Fruit fly (Drosophila melanogaster): ENCODE results near the gene Pkc98E.
A peak's percentile ranks its signal among the peaks of the same experiment; 100 is the strongest.

Pkc98E gene

DNA sequence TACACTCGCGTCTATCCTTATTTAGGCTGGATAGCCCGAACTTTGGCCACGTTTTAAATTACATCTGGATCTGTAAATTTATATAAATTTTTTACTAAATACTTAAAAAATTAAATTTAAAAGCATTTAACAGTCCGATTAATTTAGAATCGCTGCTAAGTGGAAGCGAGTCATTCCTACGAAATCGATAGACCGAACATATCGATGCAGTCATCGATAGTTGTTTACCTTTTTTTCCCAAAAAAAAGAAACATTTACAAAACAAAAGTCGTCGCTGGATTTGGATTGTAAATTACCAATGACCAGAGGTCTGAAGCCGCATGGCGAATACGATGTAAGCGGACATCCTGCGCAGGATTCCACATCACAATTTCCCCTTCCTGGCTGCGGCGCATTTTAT, 16.8 kb downstream of the Pkc98E start, which contains the start of gene Sirt7 (continued):
- peak; percentile 35 for TF ChIP-seq Dp (GFP tag; optimal IDR thresholded peaks at IDR 0.05)
- peak; percentile 40 for TF ChIP-seq YL-1 (GFP tag; optimal IDR thresholded peaks at IDR 0.05)
- no peak for TF ChIP-seq CG31388 (GFP tag; optimal IDR thresholded peaks at IDR 0.05)
- TF ChIP-seq CG2116 (GFP tag; optimal IDR thresholded peaks at IDR 0.05), result peak; percentile 81
- TF ChIP-seq CG14860 (GFP tag; IDR thresholded peaks at IDR 0.05; ENCODE audit: partially characterized antibody), result peak; percentile 94
- TF ChIP-seq vnd (GFP tag; IDR thresholded peaks at IDR 0.05; ENCODE audit: partially characterized antibody), result peak; percentile 91
- TF ChIP-seq HLH4C (GFP tag; IDR thresholded peaks at IDR 0.05; ENCODE audit: partially characterized antibody), result peak; percentile 93
- TF ChIP-seq jigr1 (GFP tag; IDR thresholded peaks at IDR 0.05), result peak; percentile 87; the same call in 1 of the 3 replicates
- peak; percentile 89; the same call in 2 of the 3 replicates for TF ChIP-seq CG7963 (GFP tag; IDR thresholded peaks at IDR 0.05; ENCODE audit: partially characterized antibody)
- peak; percentile 96 for TF ChIP-seq Dll (GFP tag; IDR thresholded peaks at IDR 0.05; ENCODE audit: partially characterized antibody)
- no peak for TF ChIP-seq CG6765 (GFP tag; optimal IDR thresholded peaks at IDR 0.05)
- TF ChIP-seq mld (GFP tag; IDR thresholded peaks at IDR 0.05; ENCODE audit: partially characterized antibody), result peak; percentile 93
- TF ChIP-seq phol (tag; optimal IDR thresholded peaks at IDR 0.05), result peak; percentile 13
- peak; percentile 86 for TF ChIP-seq hb (GFP tag; IDR thresholded peaks at IDR 0.05; ENCODE audit: partially characterized antibody)
- TF ChIP-seq bbx (GFP tag; IDR thresholded peaks at IDR 0.05; ENCODE audit: partially characterized antibody), result peak; percentile 94
- TF ChIP-seq Doc3 (GFP tag; IDR thresholded peaks at IDR 0.05; ENCODE audit: partially characterized antibody), result peak; percentile 95
- TF ChIP-seq sima (GFP tag; optimal IDR thresholded peaks at IDR 0.05), result no peak
- TF ChIP-seq CG10267 (tag; optimal IDR thresholded peaks at IDR 0.05), result peak; percentile 53

DNA sequence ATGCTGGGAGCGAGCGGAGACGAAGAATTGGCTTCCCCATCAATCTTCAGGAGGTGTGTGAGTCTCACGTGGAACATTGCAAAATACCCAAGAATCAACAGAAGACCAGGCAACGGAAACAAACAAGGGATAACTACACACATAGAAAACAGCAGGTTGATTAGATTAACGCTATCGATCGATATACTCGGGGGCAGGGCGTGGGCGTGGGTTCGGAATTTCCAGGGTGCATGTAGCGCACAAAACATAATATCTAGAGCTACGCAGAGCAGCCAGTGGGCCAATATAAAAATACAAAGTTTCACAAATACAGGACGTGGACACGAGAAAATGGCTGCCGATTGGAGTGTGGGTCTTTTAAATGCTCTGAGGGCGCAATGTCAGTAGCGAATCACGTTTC, 20.4 kb downstream of the Pkc98E start:
- TF ChIP-seq Rfx (GFP tag; IDR thresholded peaks at IDR 0.05) (no peak), ham (GFP tag; IDR thresholded peaks at IDR 0.05) (no peak), CG12071 (GFP tag; optimal IDR thresholded peaks at IDR 0.05) (no peak), scrt (GFP tag; optimal IDR thresholded peaks at IDR 0.05) (no peak), unc-4 (GFP tag; IDR thresholded peaks at IDR 0.05; ENCODE audit: partially characterized antibody) (no peak), CG2712 (tag; optimal IDR thresholded peaks at IDR 0.05) (no peak), CG12769 (tag; optimal IDR thresholded peaks at IDR 0.05) (no peak), Kr (GFP tag; optimal IDR thresholded peaks at IDR 0.05) (no peak), CG13624 (GFP tag; optimal IDR thresholded peaks at IDR 0.05) (no peak), sug (tag; optimal IDR thresholded peaks at IDR 0.05) (peak; percentile 5), BtbVII (GFP tag; optimal IDR thresholded peaks at IDR 0.05) (no peak), bab2 (GFP tag; optimal IDR thresholded peaks at IDR 0.05) (no peak), kay (GFP tag; optimal IDR thresholded peaks at IDR 0.05) (no peak), ato (GFP tag; IDR thresholded peaks at IDR 0.05; ENCODE audit: partially characterized antibody) (no peak), CG12219 (GFP tag; optimal IDR thresholded peaks at IDR 0.05) (no peak), NK7.1 (GFP tag; optimal IDR thresholded peaks at IDR 0.05) (no peak), CoRest (tag; optimal IDR thresholded peaks at IDR 0.05) (no peak), TFAM (GFP tag; optimal IDR thresholded peaks at IDR 0.05) (no peak), gce (GFP tag; IDR thresholded peaks at IDR 0.05) (no peak), GATAe (GFP tag; conservative IDR thresholded peaks at IDR 0.05) (peak; percentile 70), C15 (GFP tag; IDR thresholded peaks at IDR 0.05) (no peak), Myb (GFP tag; optimal IDR thresholded peaks at IDR 0.05) (no peak), NC2β (GFP tag; optimal IDR thresholded peaks at IDR 0.05) (no peak), salm (tag; optimal IDR thresholded peaks at IDR 0.05) (no peak), CG14860 (GFP tag; IDR thresholded peaks at IDR 0.05; ENCODE audit: partially characterized antibody) (no peak), sc (optimal IDR thresholded peaks at IDR 0.05) (no peak), sc (GFP tag; optimal IDR thresholded peaks at IDR 0.05) (no peak), Trl (optimal IDR thresholded peaks at IDR 0.05) (no peak), Trl (GFP tag; optimal IDR thresholded peaks at IDR 0.05) (no peak), MTF-1 (GFP tag; optimal IDR thresholded peaks at IDR 0.05; ENCODE audit: borderline replicate concordance) (no peak), slou (GFP tag; optimal IDR thresholded peaks at IDR 0.05) (no peak), crol (GFP tag; IDR thresholded peaks at IDR 0.05) (0 out of 2 replicates have a peak, but pooled peaks have one; percentile 14), BEAF-32 (GFP tag; optimal IDR thresholded peaks at IDR 0.05) (no peak)
